Fruit fly (Drosophila melanogaster) ovary, adult (tissue): ENCODE measurements around the gene CG9747.

Experiments
- CG17801 ChIP-seq: fragments of 200-800 bp; optimal IDR thresholded peaks from 2 replicates; lab custom pipeline; 2019; ENCODE audit warnings: missing biosample characterization, mild to moderate bottlenecking, missing genetic modification characterization, moderate library complexity; ENCODE audit not compliant: partially characterized antibody

Gene CG9747

DNA sequence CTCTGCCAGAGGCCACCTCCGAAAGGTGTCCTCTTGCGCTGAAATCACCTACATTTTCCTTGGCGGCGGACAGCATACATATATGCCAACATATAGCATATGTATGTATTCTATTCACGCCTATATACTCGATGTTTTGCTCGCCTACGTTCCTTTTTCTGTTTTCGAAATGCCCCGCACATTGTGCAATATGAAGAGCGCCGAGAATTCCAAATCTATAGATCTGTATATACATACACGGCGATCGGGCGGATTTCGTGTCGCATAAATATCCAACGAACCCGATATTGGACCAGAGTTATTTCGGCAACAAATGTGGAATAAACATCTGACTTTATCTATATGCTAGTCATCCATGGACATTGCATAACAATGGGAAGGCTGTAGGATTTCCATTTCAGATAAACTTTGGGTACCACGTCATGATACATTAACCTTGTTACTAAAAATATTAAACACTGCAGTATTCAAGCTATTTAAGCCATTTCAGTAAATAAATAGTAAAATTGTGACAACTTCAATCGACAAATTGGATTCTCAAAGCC lies 15.9 kb downstream of the CG9747 start:
- TF ChIP-seq CG17801 (GFP tag; lab: Kevin White, UChicago), result no peak

DNA sequence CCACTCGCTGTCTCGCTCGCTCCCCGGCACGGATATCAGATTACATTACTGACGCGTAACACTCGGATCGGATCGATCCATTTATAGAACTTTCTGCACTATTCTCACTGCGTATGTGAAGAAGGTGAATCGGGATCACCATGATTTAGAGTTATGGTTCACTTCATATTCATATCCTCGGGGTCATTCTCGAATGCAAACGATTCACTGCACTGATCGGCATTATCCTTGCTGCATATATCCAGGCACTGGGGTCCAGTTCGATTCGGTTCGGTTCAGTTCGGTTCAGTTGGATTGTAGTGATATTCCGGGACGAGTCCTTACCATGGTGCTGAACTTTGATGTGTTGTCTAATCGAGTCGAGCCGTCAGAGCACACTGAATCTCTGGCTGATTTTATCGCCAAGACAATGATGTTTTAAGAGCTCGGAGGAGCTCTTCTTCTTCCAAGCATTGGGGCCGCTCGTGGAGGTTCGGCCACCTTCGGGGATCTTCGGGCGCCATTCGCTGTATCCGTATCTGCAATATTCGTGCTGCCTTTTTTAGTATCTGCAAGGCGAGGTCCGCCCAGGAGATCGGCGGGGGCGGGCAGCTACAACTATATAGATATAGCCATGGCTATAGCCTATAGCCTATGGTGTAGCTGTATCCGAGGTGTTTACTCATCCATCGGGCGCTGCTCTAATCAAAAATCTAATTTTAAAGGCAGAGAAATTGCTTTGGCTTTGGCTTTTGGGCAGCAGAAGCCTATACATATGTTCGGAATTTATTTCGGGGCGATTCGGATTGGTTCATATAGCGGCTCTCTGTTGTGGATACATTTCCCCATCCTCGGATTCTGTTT lies 16.7 kb downstream of the CG9747 start, which contains the start of gene Mlc2:
Mlc2 (minus strand) TSS at position 392 of the 843 bp plus-strand sequence.
- TF ChIP-seq CG17801 (GFP tag; lab: Kevin White, UChicago), result no peak

DNA sequence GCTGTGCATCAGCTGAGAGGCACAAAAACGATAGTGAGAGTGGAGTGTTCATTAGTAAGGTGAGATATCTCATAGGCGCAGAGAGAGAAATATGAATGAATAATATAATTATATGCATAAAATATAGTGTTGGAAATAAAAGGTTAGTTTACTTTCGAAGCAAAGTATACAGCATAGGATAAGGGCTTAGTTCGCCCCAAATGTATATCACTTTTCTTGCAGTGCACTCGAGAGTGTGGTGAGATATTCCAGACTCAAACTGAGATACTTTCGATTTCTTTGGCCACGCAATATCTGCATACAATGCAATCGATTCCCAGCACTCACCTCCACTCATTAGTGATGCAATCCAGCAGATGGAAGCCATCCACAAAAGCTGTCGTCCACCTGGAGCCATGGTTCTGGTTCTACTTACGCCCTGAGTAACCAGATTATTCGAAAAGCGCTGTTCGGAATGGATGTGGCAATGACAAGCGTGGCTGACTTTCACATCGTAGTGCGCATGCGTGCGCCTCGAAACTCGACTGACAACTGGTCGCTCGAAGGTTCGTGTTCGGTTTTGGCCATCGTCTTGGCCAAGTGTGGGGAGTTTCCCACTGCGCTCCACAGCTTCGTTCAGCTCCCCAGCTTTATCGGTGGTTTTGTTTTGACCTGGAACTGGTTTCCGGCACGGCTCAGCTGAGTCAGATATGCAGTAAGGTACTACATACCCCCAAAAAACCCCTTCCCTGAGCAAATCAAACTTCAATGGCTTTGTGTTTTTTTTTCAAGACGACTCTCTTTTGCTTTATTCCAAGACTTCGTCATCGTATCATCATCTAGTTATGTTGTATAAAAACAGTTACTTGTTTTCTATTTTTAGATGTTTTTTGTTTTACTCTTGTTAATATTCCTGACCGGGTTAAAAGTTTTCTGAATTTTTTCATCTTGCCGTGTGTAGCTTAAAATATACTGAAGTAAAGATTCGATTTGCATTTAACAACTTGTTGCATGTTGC lies 20.1 kb downstream of the CG9747 start, which contains the start of gene Rsod:
Rsod (minus strand) TSS at position 537 of the 997 bp plus-strand sequence.
- no peak for TF ChIP-seq CG17801 (GFP tag; lab: Kevin White, UChicago)

DNA sequence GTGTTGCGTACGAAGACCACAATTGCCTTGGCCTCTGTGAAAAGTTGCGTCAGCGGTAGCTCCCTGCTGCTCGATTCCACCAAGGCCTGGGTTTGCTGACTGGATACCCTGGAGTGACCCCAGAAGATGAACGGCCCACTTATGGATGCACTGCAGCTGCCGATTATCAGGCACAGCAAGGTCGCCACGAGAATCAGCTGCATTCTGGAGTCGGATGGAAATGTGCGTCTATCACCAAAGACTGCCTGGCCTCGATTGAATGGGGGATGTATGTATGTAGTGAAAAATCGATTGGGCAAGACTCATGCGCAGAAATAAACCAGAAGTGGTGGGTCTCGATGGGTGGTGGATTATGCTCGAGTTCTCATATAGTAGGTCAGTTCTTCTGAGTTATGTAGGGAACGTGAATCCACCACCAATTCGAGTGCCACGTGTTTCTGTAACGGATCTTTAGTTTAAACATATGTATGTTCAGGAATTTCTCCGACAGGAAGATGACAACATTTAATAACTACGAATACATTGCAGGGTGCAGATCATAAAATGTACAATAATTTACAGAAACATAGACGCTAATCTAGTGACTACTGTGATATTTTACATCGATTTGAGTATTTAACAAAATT lies 24.8 kb downstream of the CG9747 start, which contains the start of gene VhaAC45RP:
VhaAC45RP (minus strand) TSS at position 261 of the 626 bp plus-strand sequence.
- TF ChIP-seq CG17801 (GFP tag; lab: Kevin White, UChicago), result no peak

DNA sequence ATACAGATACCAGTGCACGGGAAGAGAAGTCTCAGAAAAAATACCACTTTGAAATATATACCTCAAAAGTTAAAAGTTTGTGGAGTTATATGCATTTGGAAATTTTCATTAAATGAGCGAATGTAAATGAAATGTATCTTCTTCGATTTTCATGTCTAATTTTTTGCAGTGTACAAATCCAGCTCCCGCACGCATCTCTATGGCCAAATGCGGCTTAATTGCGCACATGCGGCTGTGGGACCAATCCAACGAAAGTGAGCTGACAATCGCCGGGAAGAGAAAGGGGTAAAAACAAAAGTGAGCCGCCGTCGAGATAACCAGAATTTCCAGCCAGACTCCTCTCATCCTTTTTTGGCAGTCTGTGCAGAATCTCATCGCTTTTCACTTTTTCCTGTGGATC lies 26.9 kb downstream of the CG9747 start:
- no peak for TF ChIP-seq CG17801 (GFP tag; lab: Kevin White, UChicago)

DNA sequence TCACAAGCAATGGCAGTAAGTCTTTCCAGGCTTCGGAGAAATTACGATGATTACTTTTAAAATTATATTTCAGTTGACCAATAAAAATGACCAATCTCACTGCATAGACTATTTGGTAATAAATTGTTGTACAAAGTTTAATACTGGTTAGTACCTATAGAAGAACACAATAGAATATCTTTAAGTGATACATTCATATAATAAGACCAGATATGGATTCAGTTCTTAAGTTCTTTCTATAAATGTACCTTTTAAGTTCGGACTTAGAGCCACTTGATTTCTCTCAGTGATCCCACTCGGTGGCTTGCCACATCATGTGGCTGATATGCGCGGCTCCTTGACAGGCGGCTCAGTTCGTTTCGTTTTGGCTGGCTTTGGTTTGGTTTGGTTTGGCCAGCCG lies 27.8 kb downstream of the CG9747 start:
- no peak for TF ChIP-seq CG17801 (GFP tag; lab: Kevin White, UChicago)

DNA sequence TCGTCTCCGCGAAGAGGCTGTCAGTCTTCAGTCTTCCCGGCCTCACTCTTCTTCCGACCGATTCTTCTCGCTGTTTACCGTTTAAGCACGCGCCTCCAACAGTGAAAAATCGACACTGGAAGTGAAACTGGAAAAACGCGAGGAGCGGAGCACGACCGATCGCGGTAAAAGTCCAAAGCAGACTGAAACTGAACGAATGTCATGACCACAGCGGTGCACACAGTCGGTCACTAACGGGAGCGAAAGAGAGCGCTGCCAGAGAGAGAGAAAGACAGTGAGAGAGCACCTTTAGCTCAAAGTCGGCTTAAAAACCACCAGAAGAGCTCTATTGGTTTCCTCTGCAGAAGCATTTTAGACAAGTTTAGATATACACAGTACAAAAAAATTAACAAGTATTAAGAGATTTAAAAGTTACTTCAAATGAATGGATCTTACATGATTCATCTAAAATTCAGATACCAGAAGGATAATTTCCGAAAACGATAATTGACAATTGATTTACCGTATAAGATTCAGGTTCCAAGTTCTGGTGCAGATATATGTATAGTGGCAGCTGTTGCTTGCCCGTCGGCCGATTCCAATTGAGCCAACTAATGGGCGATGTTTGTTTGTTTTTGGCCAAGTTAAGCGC lies 30.6 kb downstream of the CG9747 start, which contains the start of gene CG11498:
CG11498 (minus strand) TSS at position 162 of the 631 bp plus-strand sequence.
- TF ChIP-seq CG17801 (GFP tag; lab: Kevin White, UChicago), result no peak

DNA sequence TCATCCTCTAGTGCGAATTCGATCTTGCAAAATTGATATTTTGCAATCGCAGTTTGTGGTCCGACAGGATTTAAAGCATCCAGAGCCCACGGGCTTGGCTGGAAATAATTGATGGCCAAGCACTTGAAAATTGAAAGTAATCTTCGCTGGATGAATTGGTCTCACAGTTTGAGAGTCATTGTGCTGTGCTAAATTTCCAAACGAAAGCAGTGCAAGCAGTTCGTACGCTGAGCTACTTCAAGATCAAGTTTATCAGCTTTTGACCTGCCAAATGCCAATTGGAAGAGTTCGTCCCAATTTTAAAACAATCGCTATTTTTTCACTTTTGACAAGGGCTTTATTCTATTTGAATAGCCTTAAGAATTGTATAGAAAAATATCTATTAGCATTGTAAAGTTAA lies 37.2 kb downstream of the CG9747 start:
- TF ChIP-seq CG17801 (GFP tag; lab: Kevin White, UChicago), result no peak

DNA sequence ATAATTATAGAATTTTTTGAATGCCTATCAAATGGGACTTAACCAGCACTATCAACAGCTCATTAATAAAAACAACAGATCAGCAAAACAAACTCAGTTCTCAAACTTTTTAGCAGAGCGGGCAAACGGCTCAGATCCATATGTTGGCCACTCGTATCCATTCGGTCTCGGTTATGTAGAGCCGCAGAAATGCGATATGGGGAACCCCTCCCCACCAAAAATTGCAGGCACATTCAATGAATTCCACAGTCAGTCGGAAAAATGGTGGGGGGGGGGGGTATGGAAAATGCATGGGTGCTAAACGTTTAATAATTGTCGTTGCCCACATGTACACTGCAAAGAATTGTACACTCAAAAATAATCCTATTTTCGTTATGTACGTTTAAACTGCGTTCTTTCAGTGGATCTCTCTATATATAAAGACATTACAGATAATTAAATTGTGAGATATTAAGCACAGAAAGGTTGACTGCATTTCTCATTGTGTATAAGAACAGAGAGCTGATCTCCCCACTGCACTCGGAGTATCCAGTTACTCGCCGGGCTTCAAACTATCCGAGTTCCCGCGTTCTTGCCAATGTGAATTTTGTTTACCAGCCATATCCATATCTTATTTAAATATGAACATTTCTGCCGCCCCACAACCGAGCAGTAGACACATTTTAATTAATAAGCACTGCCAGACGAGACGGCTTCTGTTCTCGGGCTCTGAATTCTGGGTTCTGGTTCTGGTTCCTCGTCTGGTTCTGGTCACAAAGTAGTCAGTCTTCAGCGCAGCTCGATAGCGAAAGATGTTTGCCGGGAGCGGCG lies 39.5 kb downstream of the CG9747 start, which contains the start of gene CG15529:
CG15529 (plus strand) TSS at position 760 of the 810 bp plus-strand sequence.
- peak; percentile 36 for TF ChIP-seq CG17801 (GFP tag; lab: Kevin White, UChicago)

DNA sequence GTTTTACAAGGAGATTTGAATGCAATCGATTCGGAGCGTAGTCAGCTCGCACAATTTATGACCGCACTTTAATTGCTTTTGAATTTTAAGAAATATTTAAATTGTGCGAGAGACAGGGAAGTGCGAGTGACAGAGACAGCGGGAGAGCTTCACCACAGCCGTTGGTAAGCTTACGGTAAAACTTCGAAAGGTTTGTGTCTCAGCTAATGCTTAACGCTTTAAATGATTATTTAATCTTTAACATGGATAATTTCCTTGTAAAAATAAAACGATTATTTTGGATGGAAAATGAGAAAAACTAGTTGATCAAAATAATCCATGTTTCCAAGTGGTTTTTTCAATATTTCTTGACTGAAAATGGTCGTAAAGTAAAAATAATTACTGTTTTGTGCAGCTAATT lies 40.5 kb downstream of the CG9747 start:
- no peak for TF ChIP-seq CG17801 (GFP tag; lab: Kevin White, UChicago)

DNA sequence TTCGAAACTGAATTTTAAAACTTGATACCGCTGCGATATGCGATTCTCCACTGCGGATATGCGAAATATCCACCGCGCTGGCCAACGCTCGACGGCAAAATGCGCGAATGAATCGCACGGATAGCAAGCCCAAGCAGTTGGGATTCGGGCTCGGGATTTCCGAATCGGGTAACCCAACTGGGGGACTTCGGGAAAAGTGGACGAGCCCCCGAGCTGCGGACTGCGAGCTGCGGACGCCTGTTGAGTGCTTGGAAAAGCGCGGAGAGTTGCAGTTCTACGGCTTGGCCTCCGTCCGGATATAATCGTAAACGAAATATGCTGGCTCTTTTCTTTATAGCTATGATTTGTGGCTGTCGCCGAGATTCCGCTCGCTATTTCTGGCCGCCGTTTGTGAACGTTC lies 41.5 kb downstream of the CG9747 start, which contains the start of gene AdoR:
AdoR (minus strand) TSS at position 101 of the 400 bp plus-strand sequence.
- TF ChIP-seq CG17801 (GFP tag; lab: Kevin White, UChicago), result no peak
